Fruit fly (Drosophila melanogaster) whole organism, embryonic: Measurements from ENCODE around the gene yellow-g.

Experiments used
- Atf6 ChIP-seq: fragments of 200-800 bp; sonication (Bioruptor generic); IDR thresholded peaks from 2 replicates; pipeline ENCODE4 v1.3.6; 2022; ENCODE audit warnings: missing biosample characterization, missing genetic modification characterization
- Awh ChIP-seq: fragments of 200-800 bp; sonication (Bioruptor generic); IDR thresholded peaks from 2 replicates; pipeline ENCODE4, ENCODE4 v1.3.6; 2022; ENCODE audit warnings: missing biosample characterization, missing genetic modification characterization
- CG10267 ChIP-seq: fragments of 200-800 bp; sonication (Bioruptor generic); optimal IDR thresholded peaks from 2 replicates; lab custom pipeline; 2018; ENCODE audit warnings: missing biosample characterization, mild to moderate bottlenecking, missing genetic modification characterization, moderate library complexity
- CG10565 ChIP-seq: fragments of 200-800 bp; sonication (Bioruptor generic); optimal IDR thresholded peaks from 3 replicates; lab custom pipeline; 2016; ENCODE audit warnings: missing biosample characterization, mild to moderate bottlenecking, missing genetic modification characterization
- CG12219 ChIP-seq: fragments of 200-800 bp; sonication (Bioruptor generic); optimal IDR thresholded peaks from 3 replicates; lab custom pipeline; 2018; ENCODE audit warnings: missing biosample characterization, mild to moderate bottlenecking, missing genetic modification characterization
- CG13123 ChIP-seq: fragments of 200-800 bp; sonication (Bioruptor generic); optimal IDR thresholded peaks from 2 replicates; lab custom pipeline; 2016; ENCODE audit warnings: missing biosample characterization, missing genetic modification characterization
- CG14441 ChIP-seq: fragments of 200-800 bp; sonication (Bioruptor generic); IDR thresholded peaks from 2 replicates; pipeline ENCODE4 v1.3.6; 2022; ENCODE audit warnings: missing biosample characterization, missing genetic modification characterization
- CG14860 ChIP-seq: fragments of 200-800 bp; sonication (Bioruptor generic); IDR thresholded peaks from 3 replicates; pipeline ENCODE4 v1.3.6; 2022; ENCODE audit warnings: missing biosample characterization, missing genetic modification characterization; ENCODE audit not compliant: partially characterized antibody
- CG15696 ChIP-seq: fragments of 200-800 bp; sonication (Bioruptor generic); optimal IDR thresholded peaks from 2 replicates; lab custom pipeline; 2019; ENCODE audit warnings: missing biosample characterization, mild to moderate bottlenecking, missing genetic modification characterization, moderate library complexity
- CG1603 ChIP-seq: fragments of 200-800 bp; sonication (Bioruptor generic); optimal IDR thresholded peaks from 2 replicates; lab custom pipeline; 2019; ENCODE audit warnings: missing biosample characterization, mild to moderate bottlenecking, missing genetic modification characterization, moderate library complexity
- CG17359 ChIP-seq: fragments of 200-800 bp; sonication (Bioruptor generic); optimal IDR thresholded peaks from 3 replicates; lab custom pipeline; 2018; ENCODE audit warnings: missing biosample characterization, mild to moderate bottlenecking, missing genetic modification characterization, moderate library complexity
- CG2129 ChIP-seq: fragments of 200-800 bp; sonication (Bioruptor generic); IDR thresholded peaks from 2 replicates; pipeline ENCODE4 v1.3.6; 2022; ENCODE audit warnings: missing biosample characterization, missing genetic modification characterization; ENCODE audit not compliant: partially characterized antibody
- CG30431 ChIP-seq: fragments of 200-800 bp; sonication (Bioruptor generic); optimal IDR thresholded peaks from 2 replicates; lab custom pipeline; 2017; ENCODE audit warnings: missing biosample characterization, missing genetic modification characterization
- CG31388 ChIP-seq: fragments of 200-800 bp; sonication (Bioruptor generic); optimal IDR thresholded peaks from 2 replicates; lab custom pipeline; 2016; ENCODE audit warnings: missing biosample characterization, missing genetic modification characterization
- CG31441 ChIP-seq: fragments of 200-800 bp; sonication (Bioruptor generic); IDR thresholded peaks from 2 replicates; pipeline ENCODE4 v1.3.6; 2022; ENCODE audit warnings: missing biosample characterization, missing genetic modification characterization
- CG32532 ChIP-seq: fragments of 200-800 bp; sonication (Bioruptor generic); IDR thresholded peaks from 2 replicates; pipeline ENCODE4 v1.3.6; 2022; ENCODE audit warnings: missing biosample characterization, missing genetic modification characterization
- CG34376 ChIP-seq: fragments of 200-800 bp; sonication (Bioruptor generic); optimal IDR thresholded peaks from 2 replicates; lab custom pipeline; 2018; ENCODE audit warnings: missing biosample characterization, mild to moderate bottlenecking, missing genetic modification characterization
- CG4617 ChIP-seq: fragments of 200-800 bp; sonication (Bioruptor generic); optimal IDR thresholded peaks from 3 replicates; lab custom pipeline; 2016; ENCODE audit warnings: missing biosample characterization, missing genetic modification characterization, borderline replicate concordance
- CG4820 ChIP-seq: fragments of 200-800 bp; sonication (Bioruptor generic); optimal IDR thresholded peaks from 3 replicates; lab custom pipeline; 2016; ENCODE audit warnings: missing biosample characterization, missing genetic modification characterization
- CG6683 ChIP-seq: fragments of 200-800 bp; sonication (Bioruptor generic); optimal IDR thresholded peaks from 2 replicates; lab custom pipeline; 2017; ENCODE audit warnings: missing biosample characterization, mild to moderate bottlenecking, missing genetic modification characterization, missing genetic modification reagents
- CG7963 ChIP-seq: fragments of 200-800 bp; sonication (Bioruptor generic); IDR thresholded peaks from 3 replicates; pipeline ENCODE4 v1.3.6; 2022; ENCODE audit warnings: missing biosample characterization, missing genetic modification characterization; ENCODE audit not compliant: partially characterized antibody
- CG8359 ChIP-seq: fragments of 200-800 bp; sonication (Bioruptor generic); optimal IDR thresholded peaks from 2 replicates; lab custom pipeline; 2017; ENCODE audit warnings: missing biosample characterization, mild to moderate bottlenecking, missing genetic modification characterization, borderline replicate concordance
- CG8478 ChIP-seq: fragments of >200 bp; optimal IDR thresholded peaks from 2 replicates; lab custom pipeline; 2018
- CG8765 ChIP-seq: fragments of 200-800 bp; sonication (Bioruptor generic); IDR thresholded peaks from 2 replicates; pipeline ENCODE4 v1.3.6; 2022; ENCODE audit warnings: missing biosample characterization, missing genetic modification characterization
- CG9797 ChIP-seq: fragments of 200-800 bp; sonication (Bioruptor generic); optimal IDR thresholded peaks from 3 replicates; lab custom pipeline; 2018; ENCODE audit warnings: missing biosample characterization, mild to moderate bottlenecking, missing genetic modification characterization
- HmgZ ChIP-seq: fragments of 200-800 bp; sonication (Bioruptor generic); optimal IDR thresholded peaks from 2 replicates; lab custom pipeline; 2018; ENCODE audit warnings: missing biosample characterization, mild to moderate bottlenecking, missing genetic modification characterization
- Hr3 ChIP-seq: fragments of 200-800 bp; sonication (Bioruptor generic); optimal IDR thresholded peaks from 3 replicates; lab custom pipeline; 2016; ENCODE audit warnings: missing biosample characterization, missing genetic modification characterization
- Hr78 ChIP-seq, 2 experiments: fragments of 200-800 bp in 1 of 2; fragments of >200 bp in 1 of 2; sonication (Bioruptor generic) in 1 of 2; optimal IDR thresholded peaks; 2 replicates each; lab custom pipeline; 2017 to 2019; ENCODE audit warnings: missing biosample characterization in 2 of 2, missing genetic modification characterization in 2 of 2, mild to moderate bottlenecking in 1 of 2, moderate library complexity in 1 of 2
- Lhr ChIP-seq: fragments of 200-800 bp; sonication (Bioruptor generic); optimal IDR thresholded peaks from 3 replicates; lab custom pipeline; 2017; ENCODE audit warnings: mild to moderate bottlenecking, missing biosample characterization, missing genetic modification reagents, missing genetic modification characterization
- Mes4 ChIP-seq: fragments of 200-800 bp; sonication (Bioruptor generic); optimal IDR thresholded peaks from 2 replicates; lab custom pipeline; 2016; ENCODE audit warnings: missing biosample characterization, missing genetic modification characterization
- NC2α ChIP-seq: fragments of 200-800 bp; sonication (Bioruptor generic); optimal IDR thresholded peaks from 2 replicates; lab custom pipeline; 2016; ENCODE audit warnings: missing biosample characterization, missing genetic modification characterization
- Oli ChIP-seq: fragments of 200-800 bp; sonication (Bioruptor generic); optimal IDR thresholded peaks from 2 replicates; lab custom pipeline; 2018; ENCODE audit warnings: missing biosample characterization, mild to moderate bottlenecking, missing genetic modification characterization, moderate library complexity
- Side ChIP-seq: fragments of 200-800 bp; sonication (Bioruptor generic); optimal IDR thresholded peaks from 2 replicates; lab custom pipeline; 2016; ENCODE audit warnings: missing biosample characterization, missing genetic modification characterization
- Taf1 ChIP-seq: fragments of 200-800 bp; sonication (Bioruptor generic); IDR thresholded peaks from 2 replicates; pipeline ENCODE4 v1.3.6; 2022; ENCODE audit warnings: missing biosample characterization, missing genetic modification characterization
- Usf ChIP-seq: fragments of 200-800 bp; sonication (Bioruptor generic); optimal IDR thresholded peaks from 2 replicates; lab custom pipeline; 2017; ENCODE audit warnings: missing genotype, missing biosample characterization, missing genetic modification characterization
- br ChIP-seq: fragments of >200 bp; optimal IDR thresholded peaks from 2 replicates; lab custom pipeline; 2017
- cg ChIP-seq: fragments of 200-800 bp; sonication (Bioruptor generic); optimal IDR thresholded peaks from 3 replicates; lab custom pipeline; 2019; ENCODE audit warnings: missing biosample characterization, mild to moderate bottlenecking, missing genetic modification characterization, moderate library complexity
- cwo ChIP-seq: fragments of 200-800 bp; sonication (Bioruptor generic); optimal IDR thresholded peaks from 3 replicates; lab custom pipeline; 2017; ENCODE audit warnings: missing biosample characterization, missing genetic modification characterization, mild to moderate bottlenecking, moderate library complexity, missing genetic modification reagents
- danr ChIP-seq: fragments of 200-800 bp; sonication (Bioruptor generic); IDR thresholded peaks from 2 replicates; pipeline ENCODE4 v1.3.6; 2022; ENCODE audit warnings: missing biosample characterization, missing genetic modification characterization
- en ChIP-seq: fragments of 200-800 bp; sonication (Bioruptor generic); optimal IDR thresholded peaks from 2 replicates; lab custom pipeline; 2016; ENCODE audit warnings: missing biosample characterization, missing genetic modification characterization
- fd3F ChIP-seq: fragments of 200-800 bp; sonication (Bioruptor generic); optimal IDR thresholded peaks from 2 replicates; lab custom pipeline; 2018; ENCODE audit warnings: missing biosample characterization, mild to moderate bottlenecking, missing genetic modification characterization, moderate library complexity
- h ChIP-seq: fragments of >200 bp; optimal IDR thresholded peaks from 2 replicates; lab custom pipeline; 2017
- mirr ChIP-seq: fragments of 200-800 bp; sonication (Bioruptor generic); optimal IDR thresholded peaks from 3 replicates; lab custom pipeline; 2018; ENCODE audit warnings: missing biosample characterization, mild to moderate bottlenecking, missing genetic modification characterization
- nom ChIP-seq: fragments of 200-800 bp; sonication (Bioruptor generic); optimal IDR thresholded peaks from 2 replicates; lab custom pipeline; 2017; ENCODE audit warnings: missing biosample characterization, missing genetic modification characterization, mild to moderate bottlenecking, moderate library complexity, missing genetic modification reagents
- pb ChIP-seq: fragments of 200-800 bp; sonication (Bioruptor generic); optimal IDR thresholded peaks from 3 replicates; lab custom pipeline; 2016; ENCODE audit warnings: missing biosample characterization, missing genetic modification characterization
- salm ChIP-seq: fragments of 200-800 bp; sonication (Bioruptor generic); optimal IDR thresholded peaks from 2 replicates; lab custom pipeline; 2018; ENCODE audit warnings: missing biosample characterization, mild to moderate bottlenecking, missing genetic modification characterization
- tgo ChIP-seq: fragments of 200-800 bp; sonication (Bioruptor generic); IDR thresholded peaks from 3 replicates; pipeline ENCODE4 v1.3.6; 2022; ENCODE audit warnings: missing biosample characterization, missing genetic modification characterization
- tna ChIP-seq: fragments of 200-800 bp; sonication (Bioruptor generic); IDR thresholded peaks from 2 replicates; pipeline ENCODE4 v1.3.6; 2022; ENCODE audit warnings: missing biosample characterization, missing genetic modification characterization; ENCODE audit not compliant: partially characterized antibody
- zen ChIP-seq: fragments of 200-800 bp; sonication (Bioruptor generic); optimal IDR thresholded peaks from 3 replicates; lab custom pipeline; 2018; ENCODE audit warnings: missing biosample characterization, mild to moderate bottlenecking, missing genetic modification characterization, moderate library complexity
- zf30C ChIP-seq: fragments of 200-800 bp; sonication (Bioruptor generic); optimal IDR thresholded peaks from 3 replicates; lab custom pipeline; 2018; ENCODE audit warnings: missing biosample characterization, mild to moderate bottlenecking, missing genetic modification characterization

The yellow-g gene

DNA sequence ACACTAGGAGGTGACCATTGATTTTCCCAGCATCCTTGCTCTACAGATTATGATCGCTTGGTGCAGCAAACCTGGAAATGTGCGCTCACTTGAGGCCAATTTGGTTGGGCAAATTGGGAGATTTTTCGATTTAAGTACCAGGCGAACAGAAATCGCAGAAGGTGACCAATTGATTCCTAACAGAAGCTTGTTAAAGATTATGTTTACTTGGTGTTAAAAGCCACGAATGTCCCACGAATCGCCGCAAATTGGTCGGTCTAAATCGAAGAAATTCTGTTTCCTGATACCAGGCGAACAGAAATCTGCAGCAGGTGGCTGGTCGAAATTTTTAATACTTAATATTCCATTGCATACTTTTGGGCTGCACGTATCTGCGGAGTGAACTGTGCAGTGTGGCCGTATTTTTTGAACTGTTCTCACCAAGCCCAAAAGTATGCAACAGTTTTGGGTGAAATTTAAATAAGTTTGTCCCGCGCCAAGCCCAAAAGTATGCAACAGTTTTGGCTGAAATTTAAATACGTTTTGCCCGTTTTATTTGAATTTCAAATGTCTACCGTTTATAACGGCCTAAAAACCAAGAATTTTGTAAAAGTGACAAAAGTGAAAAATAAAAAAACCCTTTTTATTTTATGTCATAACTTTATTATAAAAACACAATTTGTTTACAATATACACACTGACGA lies 28.6 kb downstream of the yellow-g start, which contains the start of gene CG32301 (continued):
- TF ChIP-seq CG12219 (GFP tag; lab: Kevin White, UChicago) (no peak), Usf (no peak), CG10565 (GFP tag; lab: Kevin White, UChicago) (no peak), mirr (GFP tag; lab: Kevin White, UChicago) (peak; percentile 29), Side (GFP tag; lab: Kevin White, UChicago) (no peak), salm (tag; lab: Kevin White, UChicago) (no peak), CG32532 (GFP tag; lab: Robert Waterston, UW) (no peak), CG13123 (GFP tag; lab: Kevin White, UChicago) (no peak), Mes4 (no peak), en (no peak), zen (tag; lab: Kevin White, UChicago) (no peak), CG2129 (GFP tag; lab: Robert Waterston, UW) (no peak), CG34376 (GFP tag; lab: Kevin White, UChicago) (no peak), tna (GFP tag; lab: Robert Waterston, UW) (no peak), CG31388 (GFP tag; lab: Kevin White, UChicago) (no peak), CG4617 (GFP tag; lab: Kevin White, UChicago) (no peak), nom (GFP tag; lab: Kevin White, UChicago) (no peak), br (lab: Kevin White, UChicago) (no peak), danr (GFP tag; lab: Robert Waterston, UW) (no peak), fd3F (GFP tag; lab: Kevin White, UChicago) (no peak), tgo (no peak), CG17359 (tag; lab: Kevin White, UChicago) (no peak), CG10267 (no peak), CG8765 (GFP tag; lab: Robert Waterston, UW) (no peak), CG4820 (GFP tag; lab: Kevin White, UChicago) (no peak), NC2α (no peak), CG14441 (GFP tag; lab: Robert Waterston, UW) (no peak), CG31441 (GFP tag; lab: Robert Waterston, UW) (no peak), Hr3 (GFP tag; lab: Kevin White, UChicago) (no peak), CG14860 (GFP tag; lab: Robert Waterston, UW) (peak; percentile 53; the same call in 1 of the 3 replicates), Taf1 (GFP tag; lab: Robert Waterston, UW) (no peak), h (lab: Kevin White, UChicago) (no peak), Hr78 (GFP tag; optimal IDR thresholded peaks at IDR 0.05; lab: Kevin White, UChicago) (peak in 1 of 2 experiments; percentile 41), cwo (GFP tag; lab: Kevin White, UChicago) (no peak), Lhr (peak; percentile 99), Awh (GFP tag; lab: Robert Waterston, UW) (no peak), CG15696 (no peak), CG6683 (no peak), CG8478 (no peak), CG7963 (GFP tag; lab: Robert Waterston, UW) (0 out of 3 replicates have a peak, but pooled peaks have one; percentile 25), CG8359 (no peak), CG1603 (no peak), zf30C (GFP tag; lab: Kevin White, UChicago) (no peak), Atf6 (GFP tag; lab: Robert Waterston, UW) (no peak), CG30431 (GFP tag; lab: Kevin White, UChicago) (no peak), HmgZ (tag; lab: Kevin White, UChicago) (peak; percentile 30), pb (no peak), cg (GFP tag; lab: Kevin White, UChicago) (no peak), Oli (no peak), CG9797 (GFP tag; lab: Kevin White, UChicago) (peak; percentile 67)
